Worm (Caenorhabditis elegans) whole organism, young adult: Measurements from ENCODE around the gene cox-6C.

Experiments used
- T26A5.8 ChIP-seq: sonication (generic microtip); optimal IDR thresholded peaks from 2 replicates; lab custom pipeline; 2016; ENCODE audit warnings: missing genetic modification characterization, missing compliant biosample characterization
- akir-1 ChIP-seq: fragments of 200-800 bp; sonication (Bioruptor generic); optimal IDR thresholded peaks from 2 replicates; lab custom pipeline; 2018; ENCODE audit warnings: mild to moderate bottlenecking, missing genetic modification characterization, moderate library complexity, missing compliant biosample characterization
- nhr-90 ChIP-seq: sonication (generic microtip); optimal IDR thresholded peaks from 2 replicates; lab custom pipeline; 2016; ENCODE audit warnings: missing genotype, mild to moderate bottlenecking, missing genetic modification characterization, missing compliant biosample characterization
- pbrm-1 ChIP-seq: fragments of 200-800 bp; sonication (Bioruptor generic); IDR thresholded peaks from 2 replicates; pipeline ENCODE4 v1.3.6; 2022; ENCODE audit warnings: missing genetic modification reagents, missing genetic modification characterization, missing compliant biosample characterization
- snpc-4 ChIP-seq, 5 experiments: fragments of 150-350 bp in 1 of 5; sonication (generic microtip) in 4 of 5; optimal IDR thresholded peaks; 2 replicates each; lab custom pipeline; 2014 to 2018; ENCODE audit warnings: missing genetic modification characterization in 5 of 5, missing biosample characterization in 3 of 5, antibody characterized with exemption in 2 of 5, mild to moderate bottlenecking in 2 of 5, missing compliant biosample characterization in 2 of 5, missing genotype in 2 of 5, moderate library complexity in 2 of 5, missing genetic modification reagents in 1 of 5

- TF ChIP-seq snpc-4 (GFP tag; optimal IDR thresholded peaks at IDR 0.05; lab: Kevin White, UChicago) = no peak
- TF ChIP-seq snpc-4 (tag; optimal IDR thresholded peaks at IDR 0.05; lab: Kevin White, UChicago) = no peak
- no peak for TF ChIP-seq pbrm-1 (GFP tag; lab: Robert Waterston, UW)
- TF ChIP-seq T26A5.8 (tag; lab: Kevin White, UChicago) = no peak
- no peak for TF ChIP-seq nhr-90 (tag; lab: Kevin White, UChicago)
- no peak for TF ChIP-seq akir-1 (GFP tag; lab: Kevin White, UChicago)
Observed at ce11 chrIV:139652-140051, 13.1 kb downstream of the cox-6C start.
